Comparison of ENCODE assay signal across 3 fruit fly cellular contexts in the genomic region with DNA sequence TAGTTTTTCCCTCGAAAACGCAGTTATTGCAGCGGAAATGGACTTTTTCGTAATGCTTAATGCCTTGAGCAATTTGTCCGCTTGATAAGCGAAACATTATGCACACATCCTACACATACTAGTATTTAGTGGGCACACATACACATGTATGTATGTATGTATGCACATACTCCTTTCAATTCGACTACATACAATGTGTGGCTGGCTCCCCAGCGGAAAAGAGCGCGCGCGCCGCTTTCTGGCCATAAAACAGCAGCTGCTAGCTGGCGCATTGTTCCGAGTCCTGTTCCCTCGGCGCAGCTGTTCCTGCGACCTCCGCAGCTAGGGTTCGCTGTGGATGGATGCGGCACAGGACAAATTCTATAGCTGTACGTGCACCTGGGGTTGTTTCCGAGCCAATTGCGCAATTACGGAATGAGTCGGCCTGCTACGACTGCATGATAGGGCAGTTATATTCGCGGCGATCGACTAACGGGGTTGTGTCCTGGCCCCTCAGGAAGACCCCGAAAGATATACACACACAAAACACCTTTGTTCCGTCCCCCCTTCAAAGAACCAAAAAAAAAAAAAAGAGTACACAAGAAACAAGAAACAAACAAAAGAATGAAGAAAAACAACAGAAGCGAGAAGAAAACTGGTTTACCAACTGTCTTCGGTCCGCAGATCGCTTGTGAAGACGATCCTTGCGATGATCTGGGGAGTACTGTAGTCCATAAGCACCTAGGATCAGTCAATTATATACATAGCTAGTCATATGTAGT.
A peak's percentile ranks its signal among the peaks of the same experiment; 100 is the strongest.
TF ChIP-seq lines count a peak whose summit lies in the region.

No protein-coding gene starts in this region.

- TF ChIP-seq CTCF in whole organism, embryonic (GFP tag; optimal IDR thresholded peaks at IDR 0.05; lab: Kevin White, UChicago): no peak

TF ChIP-seq in whole organism, embryonic, 481 proteins besides CTCF, POLR2A, EP300 and RAD21:
- TF ChIP-seq CG32532 (GFP tag; IDR thresholded peaks at IDR 0.05; lab: Robert Waterston, UW) (no peak), pros (GFP tag; optimal IDR thresholded peaks at IDR 0.05; lab: Kevin White, UChicago) (peak; percentile 85), nom (GFP tag; optimal IDR thresholded peaks at IDR 0.05; lab: Kevin White, UChicago) (peak; percentile 82), mld (GFP tag; IDR thresholded peaks at IDR 0.05; lab: Robert Waterston, UW; ENCODE audit: partially characterized antibody) (no peak), sqz (GFP tag; optimal IDR thresholded peaks at IDR 0.05; lab: Kevin White, UChicago) (peak; percentile 45), cg (GFP tag; optimal IDR thresholded peaks at IDR 0.05; lab: Kevin White, UChicago) (peak; percentile 57), CG7987 (GFP tag; optimal IDR thresholded peaks at IDR 0.05; lab: Kevin White, UChicago) (no peak), D (optimal IDR thresholded peaks at IDR 0.05; lab: Kevin White, UChicago) (no peak), D (GFP tag; optimal IDR thresholded peaks at IDR 0.05; lab: Kevin White, UChicago) (peak; percentile 1), CG13287 (GFP tag; IDR thresholded peaks at IDR 0.05; lab: Robert Waterston, UW; ENCODE audit: partially characterized antibody) (no peak), cad (GFP tag; optimal IDR thresholded peaks at IDR 0.05; lab: Kevin White, UChicago) (peak; percentile 40), CG2129 (GFP tag; IDR thresholded peaks at IDR 0.05; lab: Robert Waterston, UW; ENCODE audit: partially characterized antibody) (no peak), grau (tag; optimal IDR thresholded peaks at IDR 0.05; lab: Kevin White, UChicago) (no peak), Ets65A (GFP tag; lab: Kevin White, UChicago) (peak; percentile 23), Doc2 (GFP tag; IDR thresholded peaks at IDR 0.05; lab: Robert Waterston, UW) (no peak), HmgD (GFP tag; optimal IDR thresholded peaks at IDR 0.05; lab: Kevin White, UChicago) (peak; percentile 7), chinmo (GFP tag; IDR thresholded peaks at IDR 0.05; lab: Robert Waterston, UW; ENCODE audit: partially characterized antibody) (0 out of 4 replicates have a peak, but pooled peaks have one; percentile 15), Taf1 (GFP tag; IDR thresholded peaks at IDR 0.05; lab: Robert Waterston, UW) (no peak), CG10321 (GFP tag; IDR thresholded peaks at IDR 0.05; lab: Robert Waterston, UW) (no peak), h (optimal IDR thresholded peaks at IDR 0.05; lab: Kevin White, UChicago) (no peak), emc (GFP tag; optimal IDR thresholded peaks at IDR 0.05; lab: Kevin White, UChicago) (no peak), CG30020 (tag; optimal IDR thresholded peaks at IDR 0.05; lab: Kevin White, UChicago) (no peak), da (GFP tag; optimal IDR thresholded peaks at IDR 0.05; lab: Kevin White, UChicago) (peak; percentile 82), CG9876 (GFP tag; optimal IDR thresholded peaks at IDR 0.05; lab: Kevin White, UChicago) (no peak), ac (GFP tag; optimal IDR thresholded peaks at IDR 0.05; lab: Kevin White, UChicago) (peak; percentile 96), stwl (tag; optimal IDR thresholded peaks at IDR 0.05; lab: Kevin White, UChicago) (no peak)

TF ChIP-seq in whole organism, prepupa, 60 proteins besides CTCF, POLR2A, EP300 and RAD21:
- TF ChIP-seq lz (GFP tag; optimal IDR thresholded peaks at IDR 0.05; lab: Kevin White, UChicago) (no peak), Sox15 (GFP tag; optimal IDR thresholded peaks at IDR 0.05; lab: Kevin White, UChicago) (no peak), ss (GFP tag; optimal IDR thresholded peaks at IDR 0.05; lab: Kevin White, UChicago) (peak; percentile 59 to 76), Eip78C (GFP tag; lab: Kevin White, UChicago) (no peak), fd85E (GFP tag; optimal IDR thresholded peaks at IDR 0.05; lab: Kevin White, UChicago) (no peak), spab (GFP tag; optimal IDR thresholded peaks at IDR 0.05; lab: Kevin White, UChicago) (peak; percentile 48), CG8632 (GFP tag; optimal IDR thresholded peaks at IDR 0.05; lab: Kevin White, UChicago) (no peak), fkh (GFP tag; optimal IDR thresholded peaks at IDR 0.05; lab: Kevin White, UChicago) (no peak), dsx (GFP tag; optimal IDR thresholded peaks at IDR 0.05; lab: Kevin White, UChicago; ENCODE audit: poor library complexity, severe bottlenecking) (peak; percentile 83), cyc (GFP tag; optimal IDR thresholded peaks at IDR 0.05; lab: Kevin White, UChicago) (no peak), CG6808 (GFP tag; optimal IDR thresholded peaks at IDR 0.05; lab: Kevin White, UChicago) (peak; percentile 68), CG9139 (GFP tag; optimal IDR thresholded peaks at IDR 0.05; lab: Kevin White, UChicago) (peak; percentile 60), CG3919 (GFP tag; optimal IDR thresholded peaks at IDR 0.05; lab: Kevin White, UChicago) (no peak)

TF ChIP-seq in whole organism, wandering third instar larva, 38 proteins besides CTCF, POLR2A, EP300 and RAD21:
- TF ChIP-seq psq (GFP tag; optimal IDR thresholded peaks at IDR 0.05; lab: Kevin White, UChicago) (peak; percentile 56), Vsx2 (GFP tag; optimal IDR thresholded peaks at IDR 0.05; lab: Kevin White, UChicago; ENCODE audit: partially characterized antibody) (no peak)
